Worm (Caenorhabditis elegans) whole organism, L4 larva: ENCODE results near the gene micu-1.

Source experiments
- D1046.2 ChIP-seq: fragments of 200-800 bp; sonication (Bioruptor generic); IDR thresholded peaks from 2 replicates; pipeline ENCODE4 v1.3.6; 2022; ENCODE audit warnings: missing genetic modification characterization, missing compliant biosample characterization
- F10B5.3 ChIP-seq: sonication (generic microtip); optimal IDR thresholded peaks from 2 replicates; lab custom pipeline; 2016; ENCODE audit warnings: mild to moderate bottlenecking, missing genetic modification characterization, missing compliant biosample characterization
- F26F4.8 ChIP-seq: fragments of 200-800 bp; sonication (Bioruptor generic); conservative IDR thresholded peaks from 2 replicates; pipeline ENCODE4 v1.3.6; 2022; ENCODE audit warnings: missing genetic modification characterization, missing compliant biosample characterization
- R02D3.7 ChIP-seq: fragments of 150-350 bp; sonication (generic microtip); optimal IDR thresholded peaks from 3 replicates; lab custom pipeline; 2014; ENCODE audit warnings: missing biosample characterization, missing genetic modification characterization
- Y5F2A.4 ChIP-seq: fragments of 200-800 bp; sonication (Bioruptor generic); optimal IDR thresholded peaks from 2 replicates; lab custom pipeline; 2018; ENCODE audit warnings: mild to moderate bottlenecking, missing genetic modification characterization, missing compliant biosample characterization
- ZK337.2 ChIP-seq: fragments of 200-800 bp; sonication (Bioruptor generic); IDR thresholded peaks from 2 replicates; pipeline ENCODE4 v1.3.6; 2022; ENCODE audit warnings: missing genetic modification reagents, missing genetic modification characterization, missing compliant biosample characterization
- aha-1 ChIP-seq: fragments of 150-350 bp; peaks from one replicate; lab custom pipeline; 2014; ENCODE audit warnings: missing biosample characterization, missing genetic modification characterization
- ama-1 ChIP-seq: fragments of 150-350 bp; optimal IDR thresholded peaks from 2 replicates; lab custom pipeline; 2014; ENCODE audit warnings: inconsistent platforms, mixed read lengths
- arid-1 ChIP-seq: fragments of 200-800 bp; sonication (Bioruptor generic); conservative IDR thresholded peaks from 2 replicates; pipeline ENCODE4 v1.3.6; 2022; ENCODE audit warnings: missing genetic modification reagents, missing genetic modification characterization, missing compliant biosample characterization
- ceh-20 ChIP-seq: fragments of 200-800 bp; sonication (Bioruptor generic); IDR thresholded peaks from 2 replicates; pipeline ENCODE4 v1.3.6; 2022; ENCODE audit warnings: missing genetic modification reagents, missing genetic modification characterization, missing compliant biosample characterization
- ceh-28 ChIP-seq: fragments of 150-350 bp; optimal IDR thresholded peaks from 2 replicates; lab custom pipeline; 2014; ENCODE audit warnings: missing biosample characterization, missing genetic modification reagents, missing genetic modification characterization
- ceh-62 ChIP-seq: sonication (generic microtip); optimal IDR thresholded peaks from 2 replicates; lab custom pipeline; 2017; ENCODE audit warnings: missing biosample characterization, missing genetic modification characterization
- daf-12 ChIP-seq: fragments of 150-350 bp; optimal IDR thresholded peaks from 2 replicates; lab custom pipeline; 2014; ENCODE audit warnings: missing biosample characterization, missing genetic modification reagents, missing genetic modification characterization
- daf-8 ChIP-seq: fragments of 200-800 bp; sonication (Bioruptor generic); IDR thresholded peaks from 2 replicates; pipeline ENCODE4 v1.3.6; 2022; ENCODE audit warnings: missing genetic modification characterization, missing compliant biosample characterization
- dmd-6 ChIP-seq: fragments of 200-800 bp; sonication (Bioruptor generic); IDR thresholded peaks from 2 replicates; pipeline ENCODE4 v1.3.6; 2022; ENCODE audit warnings: missing genetic modification reagents, missing genetic modification characterization, missing compliant biosample characterization
- dmd-9 ChIP-seq: fragments of 200-800 bp; sonication (Bioruptor generic); IDR thresholded peaks from 2 replicates; pipeline ENCODE4 v1.3.6; 2022; ENCODE audit warnings: missing genetic modification reagents, missing genetic modification characterization, missing compliant biosample characterization
- dpl-1 ChIP-seq: fragments of 150-350 bp; optimal IDR thresholded peaks from 2 replicates; lab custom pipeline; 2014; ENCODE audit warnings: missing biosample characterization, missing genetic modification reagents, missing genetic modification characterization
- dve-1 ChIP-seq: sonication (generic microtip); optimal IDR thresholded peaks from 2 replicates; lab custom pipeline; 2017; ENCODE audit warnings: antibody characterized with exemption, mild to moderate bottlenecking, missing genetic modification characterization, missing compliant biosample characterization; ENCODE audit not compliant: insufficient read depth
- fkh-10 ChIP-seq: fragments of 150-350 bp; optimal IDR thresholded peaks from 2 replicates; lab custom pipeline; 2014; ENCODE audit warnings: missing biosample characterization, missing genetic modification reagents, missing genetic modification characterization
- fos-1 ChIP-seq: fragments of 150-350 bp; optimal IDR thresholded peaks from 2 replicates; lab custom pipeline; 2014; ENCODE audit warnings: missing biosample characterization, missing genetic modification characterization
- hif-1 ChIP-seq, 2 experiments: sonication (generic microtip); optimal IDR thresholded peaks; 2 replicates each; lab custom pipeline; 2016 to 2017; ENCODE audit warnings: missing compliant biosample characterization in 2 of 2, missing genetic modification characterization in 2 of 2, missing genetic modification reagents in 2 of 2, missing genotype in 2 of 2, mild to moderate bottlenecking in 1 of 2
- lim-7 ChIP-seq: fragments of 200-800 bp; sonication (Bioruptor generic); IDR thresholded peaks from 2 replicates; pipeline ENCODE4 v1.3.6; 2022; ENCODE audit warnings: missing genetic modification characterization, missing compliant biosample characterization
- lin-1 ChIP-seq: fragments of 200-800 bp; sonication (Bioruptor generic); IDR thresholded peaks from 2 replicates; pipeline ENCODE4 v1.3.6; 2022; ENCODE audit warnings: missing genetic modification reagents, missing genetic modification characterization, missing compliant biosample characterization
- lin-13 ChIP-seq: fragments of 150-350 bp; optimal IDR thresholded peaks from 2 replicates; lab custom pipeline; 2014; ENCODE audit warnings: missing biosample characterization, missing genetic modification reagents, missing genetic modification characterization
- lin-15B ChIP-seq: fragments of 150-350 bp; sonication (generic microtip); optimal IDR thresholded peaks from 3 replicates; lab custom pipeline; 2014; ENCODE audit warnings: missing biosample characterization, missing genetic modification characterization
- mdt-29 ChIP-seq: fragments of 200-800 bp; sonication (Bioruptor generic); IDR thresholded peaks from 2 replicates; pipeline ENCODE4 v1.3.6; 2022; ENCODE audit warnings: missing genetic modification reagents, missing genetic modification characterization, missing compliant biosample characterization
- mep-1 ChIP-seq: fragments of 150-350 bp; sonication (generic microtip); optimal IDR thresholded peaks from 3 replicates; lab custom pipeline; 2014; ENCODE audit warnings: missing biosample characterization, missing genetic modification characterization
- mes-2 ChIP-seq: sonication (generic microtip); optimal IDR thresholded peaks from 2 replicates; lab custom pipeline; 2016; ENCODE audit warnings: missing genotype, mild to moderate bottlenecking, missing genetic modification characterization, missing compliant biosample characterization; ENCODE audit not compliant: poor library complexity, severe bottlenecking
- mxl-3 ChIP-seq: fragments of 200-800 bp; sonication (Bioruptor generic); optimal IDR thresholded peaks from 2 replicates; lab custom pipeline; 2018; ENCODE audit warnings: mild to moderate bottlenecking, missing genetic modification characterization, missing compliant biosample characterization
- nhr-102 ChIP-seq: sonication (generic microtip); optimal IDR thresholded peaks from 2 replicates; lab custom pipeline; 2016; ENCODE audit warnings: mild to moderate bottlenecking, missing genetic modification characterization, moderate library complexity, missing compliant biosample characterization
- nhr-11 ChIP-seq: fragments of 150-350 bp; optimal IDR thresholded peaks from 2 replicates; lab custom pipeline; 2014; ENCODE audit warnings: missing biosample characterization, missing genetic modification characterization
- nhr-111 ChIP-seq: fragments of 200-800 bp; sonication (Bioruptor generic); optimal IDR thresholded peaks from 2 replicates; lab custom pipeline; 2018; ENCODE audit warnings: mild to moderate bottlenecking, missing genetic modification characterization, missing compliant biosample characterization
- nhr-28 ChIP-seq: fragments of 150-350 bp; optimal IDR thresholded peaks from 2 replicates; lab custom pipeline; 2014; ENCODE audit warnings: missing biosample characterization, missing genetic modification characterization
- nhr-48 ChIP-seq: sonication (generic microtip); optimal IDR thresholded peaks from 2 replicates; lab custom pipeline; 2016; ENCODE audit warnings: mild to moderate bottlenecking, missing genetic modification characterization, missing compliant biosample characterization
- nhr-76 ChIP-seq: fragments of 150-350 bp; optimal IDR thresholded peaks from 2 replicates; lab custom pipeline; 2014; ENCODE audit warnings: missing biosample characterization, missing genetic modification characterization
- nhr-77 ChIP-seq: fragments of 150-350 bp; optimal IDR thresholded peaks from 2 replicates; lab custom pipeline; 2014; ENCODE audit warnings: missing biosample characterization, missing genetic modification characterization
- pqm-1 ChIP-seq: sonication (generic microtip); optimal IDR thresholded peaks from 2 replicates; lab custom pipeline; 2017; ENCODE audit warnings: missing biosample characterization, missing genetic modification characterization
- rbr-2 ChIP-seq: sonication (generic microtip); optimal IDR thresholded peaks from 2 replicates; lab custom pipeline; 2016; ENCODE audit warnings: missing genotype, missing genetic modification characterization, missing compliant biosample characterization
- saeg-2 ChIP-seq: fragments of 200-800 bp; sonication (Bioruptor generic); IDR thresholded peaks from 2 replicates; pipeline ENCODE4 v1.3.6; 2022; ENCODE audit warnings: missing genetic modification reagents, missing genetic modification characterization, missing compliant biosample characterization
- snpc-4 ChIP-seq: fragments of 150-350 bp; optimal IDR thresholded peaks from 2 replicates; lab custom pipeline; 2014; ENCODE audit warnings: missing biosample characterization, missing genetic modification characterization
- spr-1 ChIP-seq: sonication (generic microtip); optimal IDR thresholded peaks from 2 replicates; lab custom pipeline; 2016; ENCODE audit warnings: mild to moderate bottlenecking, missing genetic modification characterization, missing compliant biosample characterization
- spr-3 ChIP-seq: fragments of 200-800 bp; sonication (Bioruptor generic); optimal IDR thresholded peaks from 2 replicates; lab custom pipeline; 2018; ENCODE audit warnings: mild to moderate bottlenecking, missing genetic modification characterization, missing compliant biosample characterization
- tra-1 ChIP-seq: fragments of 200-800 bp; sonication (Bioruptor generic); IDR thresholded peaks from 2 replicates; pipeline ENCODE4 v1.3.6; 2022; ENCODE audit warnings: missing genetic modification reagents, missing genetic modification characterization, missing compliant biosample characterization
- unc-39 ChIP-seq: sonication (generic microtip); optimal IDR thresholded peaks from 2 replicates; lab custom pipeline; 2017; ENCODE audit warnings: missing biosample characterization, missing genetic modification characterization
- vab-7 ChIP-seq: fragments of 200-800 bp; sonication (Bioruptor generic); IDR thresholded peaks from 2 replicates; pipeline ENCODE4 v1.3.6; 2022; ENCODE audit warnings: missing genetic modification reagents, missing genetic modification characterization, missing compliant biosample characterization
- zfp-2 ChIP-seq: sonication (generic microtip); optimal IDR thresholded peaks from 2 replicates; lab custom pipeline; 2016; ENCODE audit warnings: mild to moderate bottlenecking, missing genetic modification characterization, missing compliant biosample characterization
- ztf-7 ChIP-seq: fragments of 150-350 bp; optimal IDR thresholded peaks from 2 replicates; lab custom pipeline; 2014; ENCODE audit warnings: missing biosample characterization, missing genetic modification characterization

micu-1 gene

DNA sequence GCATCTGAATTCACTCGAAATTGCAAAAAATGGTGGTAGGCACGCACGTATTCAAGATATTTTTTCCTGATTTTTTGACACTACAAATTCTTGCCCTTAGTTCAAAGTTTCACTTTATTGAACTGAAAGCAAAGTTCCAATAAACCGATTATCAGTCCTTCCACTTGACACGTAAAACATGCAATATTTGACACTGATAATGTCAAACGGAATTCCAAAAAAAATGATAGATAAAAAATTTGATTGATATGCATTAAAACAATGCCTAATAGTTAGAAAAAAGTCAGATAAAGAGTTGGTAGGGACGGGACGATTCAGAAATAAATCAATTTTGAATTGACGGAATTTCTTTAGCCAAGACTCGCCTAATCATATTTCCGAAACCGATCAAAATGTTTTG is 29.3 kb downstream of the micu-1 start (continued):
- TF ChIP-seq R02D3.7: no peak
- TF ChIP-seq lin-15B (tag; lab: Kevin White, UChicago): no peak
- no peak for TF ChIP-seq arid-1 (GFP tag; lab: Robert Waterston, UW)
- no peak for TF ChIP-seq nhr-11 (tag; lab: Kevin White, UChicago)
- no peak for TF ChIP-seq snpc-4 (tag; lab: Kevin White, UChicago)
- no peak for TF ChIP-seq hif-1 (tag; optimal IDR thresholded peaks at IDR 0.05; lab: Kevin White, UChicago)
- no peak for TF ChIP-seq F10B5.3 (tag; lab: Kevin White, UChicago)
- peak; percentile 89 for TF ChIP-seq nhr-28
- no peak for TF ChIP-seq spr-3 (GFP tag; lab: Kevin White, UChicago)
- TF ChIP-seq fkh-10 (GFP tag; lab: Kevin White, UChicago): no peak
- TF ChIP-seq tra-1 (GFP tag; lab: Robert Waterston, UW): peak; percentile 72; the same call in 1 of the 2 replicates
- no peak for TF ChIP-seq daf-12 (tag; lab: Kevin White, UChicago)
- TF ChIP-seq ztf-7 (tag; lab: Kevin White, UChicago): no peak
- no peak for TF ChIP-seq mes-2 (tag; lab: Kevin White, UChicago)
- no peak for TF ChIP-seq ZK337.2 (GFP tag; lab: Robert Waterston, UW)
- peak; percentile 70 for TF ChIP-seq ceh-20 (GFP tag; lab: Robert Waterston, UW)
- no peak for TF ChIP-seq vab-7 (GFP tag; lab: Robert Waterston, UW)
- no peak for TF ChIP-seq rbr-2 (tag; lab: Kevin White, UChicago)
- TF ChIP-seq unc-39 (tag; lab: Kevin White, UChicago): no peak
- TF ChIP-seq D1046.2 (GFP tag; lab: Robert Waterston, UW): no peak
- TF ChIP-seq lin-1: peak; percentile 60; the same call in 1 of the 2 replicates
- TF ChIP-seq dmd-9 (GFP tag; lab: Robert Waterston, UW): no peak
- no peak for TF ChIP-seq lim-7 (GFP tag; lab: Robert Waterston, UW)
- TF ChIP-seq aha-1 (tag; lab: Kevin White, UChicago): peak; percentile 24
- peak; percentile 97 for TF ChIP-seq dmd-6 (GFP tag; lab: Robert Waterston, UW)
- no peak for TF ChIP-seq lin-13 (GFP tag; lab: Kevin White, UChicago)
- no peak for TF ChIP-seq Y5F2A.4
- TF ChIP-seq nhr-111 (GFP tag; lab: Kevin White, UChicago): no peak
- TF ChIP-seq F26F4.8 (GFP tag; lab: Robert Waterston, UW): no peak
- no peak for TF ChIP-seq ama-1 (lab: Kevin White, UChicago)
- peak; percentile 91 for TF ChIP-seq nhr-77
- TF ChIP-seq fos-1 (tag; lab: Kevin White, UChicago): no peak
- peak; percentile 94 for TF ChIP-seq dve-1
- TF ChIP-seq nhr-48 (tag; lab: Kevin White, UChicago): peak; percentile 67
- no peak for TF ChIP-seq nhr-102 (tag; lab: Kevin White, UChicago)
- no peak for TF ChIP-seq ceh-28 (tag; lab: Kevin White, UChicago)
- no peak for TF ChIP-seq mdt-29 (GFP tag; lab: Robert Waterston, UW)
- TF ChIP-seq zfp-2 (tag; lab: Kevin White, UChicago): no peak
- TF ChIP-seq nhr-76 (tag; lab: Kevin White, UChicago): no peak
- TF ChIP-seq mep-1 (tag; lab: Kevin White, UChicago): no peak
- no peak for TF ChIP-seq saeg-2 (GFP tag; lab: Robert Waterston, UW)
- TF ChIP-seq daf-8 (GFP tag; lab: Robert Waterston, UW): no peak
- no peak for TF ChIP-seq spr-1
- no peak for TF ChIP-seq mxl-3 (GFP tag; lab: Kevin White, UChicago)
- TF ChIP-seq pqm-1 (tag; lab: Kevin White, UChicago): peak; percentile 96
- no peak for TF ChIP-seq dpl-1 (GFP tag; lab: Kevin White, UChicago)
- TF ChIP-seq ceh-62: no peak
